Fruit fly (Drosophila melanogaster): Measurements from ENCODE around the gene Ptp61F.

Ptp61F gene

DNA sequence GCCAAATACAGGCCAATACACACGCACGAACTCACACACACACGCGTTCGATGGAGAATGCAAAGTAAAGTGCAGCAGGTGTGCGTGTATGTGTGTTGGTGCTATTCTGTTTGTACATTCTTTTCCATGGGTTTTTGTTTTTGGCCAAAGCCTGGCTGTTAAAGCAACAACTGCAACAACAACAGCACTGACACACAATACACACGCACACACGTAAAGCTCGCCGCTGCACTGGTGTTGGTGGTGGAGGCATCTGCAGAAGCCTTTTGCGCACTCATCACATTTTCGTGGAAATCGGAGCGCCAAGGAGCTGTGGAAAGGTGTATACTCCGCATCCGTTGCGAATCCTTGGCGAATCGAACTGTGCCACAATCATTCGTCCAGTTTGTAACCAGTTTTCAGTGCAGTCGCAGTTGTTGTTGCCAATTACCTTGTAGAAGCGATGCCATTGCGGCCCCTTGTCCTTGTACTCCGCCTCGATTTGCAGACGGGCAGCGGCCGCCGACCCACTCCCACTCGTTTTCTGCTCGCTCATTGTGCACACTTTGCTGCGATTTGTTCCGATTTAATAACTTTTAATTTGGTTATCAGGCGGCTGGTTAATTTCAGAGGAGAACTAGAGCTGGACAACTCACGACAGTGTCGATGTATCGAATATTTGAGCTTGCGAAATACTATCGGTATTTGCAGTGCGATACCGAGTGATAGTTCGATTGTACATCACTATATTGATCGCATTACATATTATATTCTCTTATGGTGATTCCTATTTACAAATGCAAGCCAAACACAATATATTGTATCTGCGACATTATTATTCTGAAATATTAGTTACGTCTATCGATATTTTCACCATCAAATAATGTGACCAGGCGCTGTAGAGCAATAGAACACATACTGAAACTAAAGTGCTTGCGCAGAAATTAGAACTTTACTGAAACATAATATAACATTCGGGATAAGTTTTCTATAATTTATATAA, 124.8 kb downstream of the Ptp61F start (continued):
- peak; percentile 15 for TF ChIP-seq scrt (GFP tag; optimal IDR thresholded peaks at IDR 0.05)
- peak; percentile 32 for TF ChIP-seq Dp (GFP tag; optimal IDR thresholded peaks at IDR 0.05)
- TF ChIP-seq otp (GFP tag; IDR thresholded peaks at IDR 0.05), result peak; percentile 10; the same call in 1 of the 3 replicates
- TF ChIP-seq kay (GFP tag; optimal IDR thresholded peaks at IDR 0.05), result peak; percentile 25
- TF ChIP-seq Rfx (GFP tag; IDR thresholded peaks at IDR 0.05), result 0 out of 2 replicates have a peak, but pooled peaks have one; percentile 48
- peak; percentile 17 for TF ChIP-seq Fer3 (tag; optimal IDR thresholded peaks at IDR 0.05)
- TF ChIP-seq Jarid2 (GFP tag; optimal IDR thresholded peaks at IDR 0.05), result no peak
- TF ChIP-seq CG10209 (GFP tag; optimal IDR thresholded peaks at IDR 0.05), result peak; percentile 1
- TF ChIP-seq B-H1 (GFP tag; IDR thresholded peaks at IDR 0.05), result no peak
- TF ChIP-seq CG15514 (GFP tag; optimal IDR thresholded peaks at IDR 0.05), result peak; percentile 69
- no peak for TF ChIP-seq rib (GFP tag; IDR thresholded peaks at IDR 0.05)
- peak; percentile 22 for TF ChIP-seq CG13296 (GFP tag; optimal IDR thresholded peaks at IDR 0.05)
- no peak; the same call in 1 of the 2 replicates for TF ChIP-seq Ada2b (GFP tag; IDR thresholded peaks at IDR 0.05)
- no peak for TF ChIP-seq Poxn (GFP tag; IDR thresholded peaks at IDR 0.05)
- TF ChIP-seq CG8478 (optimal IDR thresholded peaks at IDR 0.05), result peak; percentile 94
- TF ChIP-seq CG4328 (GFP tag; optimal IDR thresholded peaks at IDR 0.05), result no peak
- TF ChIP-seq Ets97D (GFP tag; optimal IDR thresholded peaks at IDR 0.05), result peak; percentile 42
- TF ChIP-seq az2 (GFP tag; optimal IDR thresholded peaks at IDR 0.05), result peak; percentile 33
- peak; percentile 10 for TF ChIP-seq NC2β (GFP tag; optimal IDR thresholded peaks at IDR 0.05)
- TF ChIP-seq CG8924 (tag; optimal IDR thresholded peaks at IDR 0.05), result peak; percentile 42
- peak; percentile 50 for TF ChIP-seq CG18262 (tag; optimal IDR thresholded peaks at IDR 0.05)
- TF ChIP-seq row (GFP tag; IDR thresholded peaks at IDR 0.05), result peak; percentile 70
- TF ChIP-seq CG16815 (GFP tag; optimal IDR thresholded peaks at IDR 0.05), result no peak
- TF ChIP-seq lmd (GFP tag; IDR thresholded peaks at IDR 0.05), result no peak; the same call in 1 of the 2 replicates
- TF ChIP-seq ftz-f1 (GFP tag; optimal IDR thresholded peaks at IDR 0.05), result no peak
- peak; percentile 20 for TF ChIP-seq her (GFP tag; optimal IDR thresholded peaks at IDR 0.05)
- peak; percentile 34 for TF ChIP-seq ranshi (GFP tag; IDR thresholded peaks at IDR 0.05)
- TF ChIP-seq mirr (GFP tag; optimal IDR thresholded peaks at IDR 0.05), result no peak
- TF ChIP-seq CG4854 (GFP tag; optimal IDR thresholded peaks at IDR 0.05), result peak; percentile 10
- no peak; the same call in 2 of the 3 replicates for TF ChIP-seq tgo (GFP tag; IDR thresholded peaks at IDR 0.05)
- TF ChIP-seq twi (tag; optimal IDR thresholded peaks at IDR 0.05), result no peak
- TF ChIP-seq CG10462 (GFP tag; optimal IDR thresholded peaks at IDR 0.05), result no peak
- TF ChIP-seq slbo (GFP tag; IDR thresholded peaks at IDR 0.05), result peak; percentile 77
- TF ChIP-seq Tbp (GFP tag; optimal IDR thresholded peaks at IDR 0.05), result no peak
- no peak for TF ChIP-seq dm (GFP tag; optimal IDR thresholded peaks at IDR 0.05)
- TF ChIP-seq grau (tag; optimal IDR thresholded peaks at IDR 0.05), result peak; percentile 42
- no peak for TF ChIP-seq CG3065 (GFP tag; optimal IDR thresholded peaks at IDR 0.05)
- TF ChIP-seq pzg (GFP tag; optimal IDR thresholded peaks at IDR 0.05), result peak; percentile 85
- peak; percentile 61 for TF ChIP-seq CG2120 (GFP tag; optimal IDR thresholded peaks at IDR 0.05)
- TF ChIP-seq Meics (GFP tag; optimal IDR thresholded peaks at IDR 0.05), result peak; percentile 41
- peak; percentile 98 for TF ChIP-seq zen2 (GFP tag; IDR thresholded peaks at IDR 0.05; ENCODE audit: partially characterized antibody)
- TF ChIP-seq Mes4 (GFP tag; optimal IDR thresholded peaks at IDR 0.05), result no peak
- TF ChIP-seq pho (GFP tag; optimal IDR thresholded peaks at IDR 0.05), result peak; percentile 50
- no peak for TF ChIP-seq CG2875 (GFP tag; optimal IDR thresholded peaks at IDR 0.05)
- peak; percentile 1 for TF ChIP-seq CG13123 (GFP tag; optimal IDR thresholded peaks at IDR 0.05)
- peak; percentile 25 for TF ChIP-seq CG13624 (GFP tag; optimal IDR thresholded peaks at IDR 0.05)
- peak; percentile 2 for TF ChIP-seq CG12942 (GFP tag; optimal IDR thresholded peaks at IDR 0.05)
- peak; percentile 97 for TF ChIP-seq vnd (GFP tag; IDR thresholded peaks at IDR 0.05; ENCODE audit: partially characterized antibody)
- no peak for TF ChIP-seq sqz (GFP tag; optimal IDR thresholded peaks at IDR 0.05)

Measured in whole organism, embryonic.